Worm (Caenorhabditis elegans) whole organism, L2 larva: ENCODE data around the gene nas-18.

ENCODE experiments used
- fos-1 ChIP-seq: fragments of 150-350 bp; optimal IDR thresholded peaks from 2 replicates; lab custom pipeline; 2014; ENCODE audit warnings: missing biosample characterization, missing genetic modification characterization
- lin-13 ChIP-seq: fragments of 150-350 bp; optimal IDR thresholded peaks from 2 replicates; lab custom pipeline; 2014; ENCODE audit warnings: missing biosample characterization, missing genetic modification reagents, missing genetic modification characterization
- peb-1 ChIP-seq: fragments of 150-350 bp; optimal IDR thresholded peaks from 2 replicates; lab custom pipeline; 2014; ENCODE audit warnings: missing biosample characterization, missing genetic modification characterization
- sma-3 ChIP-seq: sonication (generic microtip); optimal IDR thresholded peaks from 2 replicates; lab custom pipeline; 2016; ENCODE audit warnings: missing genetic modification reagents, missing genetic modification characterization, missing compliant biosample characterization
- snpc-4 ChIP-seq: fragments of 150-350 bp; optimal IDR thresholded peaks from 2 replicates; lab custom pipeline; 2014; ENCODE audit warnings: missing biosample characterization, missing genetic modification characterization
- unc-62 ChIP-seq: fragments of 150-350 bp; optimal IDR thresholded peaks from 2 replicates; lab custom pipeline; 2014; ENCODE audit warnings: missing biosample characterization, missing genetic modification reagents, missing genetic modification characterization

DNA sequence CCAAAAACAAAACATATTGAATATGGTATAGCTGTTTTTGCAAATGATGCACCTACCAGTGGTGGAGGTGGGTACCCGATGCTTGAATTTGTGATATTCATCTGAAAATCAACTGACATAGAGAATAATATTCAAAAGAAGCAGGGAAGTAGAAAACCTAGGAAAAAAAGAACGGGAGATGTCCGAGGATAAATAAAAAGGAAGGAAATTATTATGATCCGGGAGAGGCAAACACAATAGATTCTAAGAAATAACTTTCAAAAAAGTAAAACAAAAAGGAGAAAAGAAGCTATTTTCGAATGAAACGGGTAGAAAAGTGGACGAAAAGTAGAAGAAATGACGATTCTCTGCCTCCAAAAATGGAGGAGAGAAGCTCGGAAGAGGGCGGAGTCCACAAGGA is 43.3 kb upstream of the nas-18 start, which contains the start of gene npr-25:
- TF ChIP-seq peb-1 (tag; lab: Kevin White, UChicago) (no peak), snpc-4 (tag; lab: Kevin White, UChicago) (no peak), fos-1 (no peak), lin-13 (GFP tag; lab: Kevin White, UChicago) (no peak), sma-3 (GFP tag; lab: Kevin White, UChicago) (no peak), unc-62 (no peak)
